Worm (Caenorhabditis elegans): ENCODE results near the gene srbc-31.
A peak's percentile ranks its signal among the peaks of the same experiment; 100 is the strongest.

Gene srbc-31

DNA sequence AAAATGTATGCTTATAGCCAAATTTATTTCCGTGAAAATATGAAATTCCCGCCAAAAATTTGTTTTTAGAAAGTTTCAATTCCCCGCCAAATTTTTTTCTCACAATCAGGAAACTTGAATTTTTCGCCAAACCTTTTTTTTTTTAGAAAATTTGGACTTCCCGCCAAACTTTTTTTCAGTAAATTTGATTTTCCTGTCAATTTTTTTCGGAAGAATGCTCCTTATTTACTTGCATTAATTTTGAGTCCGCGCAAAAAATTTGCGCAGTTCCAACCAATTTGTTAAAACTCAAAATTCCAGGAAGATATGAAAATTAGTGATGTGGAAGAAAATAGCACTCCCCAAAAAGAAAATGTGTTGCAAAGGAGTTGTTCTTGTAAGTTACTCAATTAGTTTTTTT lies 17.5 kb downstream of the srbc-31 start, which contains the start of gene slc-28.2:
slc-28.2 (plus strand) TSS at position 301 of the 400 bp plus-strand sequence.
- no peak for TF ChIP-seq dmd-8 (GFP tag; IDR thresholded peaks at IDR 0.05)

DNA sequence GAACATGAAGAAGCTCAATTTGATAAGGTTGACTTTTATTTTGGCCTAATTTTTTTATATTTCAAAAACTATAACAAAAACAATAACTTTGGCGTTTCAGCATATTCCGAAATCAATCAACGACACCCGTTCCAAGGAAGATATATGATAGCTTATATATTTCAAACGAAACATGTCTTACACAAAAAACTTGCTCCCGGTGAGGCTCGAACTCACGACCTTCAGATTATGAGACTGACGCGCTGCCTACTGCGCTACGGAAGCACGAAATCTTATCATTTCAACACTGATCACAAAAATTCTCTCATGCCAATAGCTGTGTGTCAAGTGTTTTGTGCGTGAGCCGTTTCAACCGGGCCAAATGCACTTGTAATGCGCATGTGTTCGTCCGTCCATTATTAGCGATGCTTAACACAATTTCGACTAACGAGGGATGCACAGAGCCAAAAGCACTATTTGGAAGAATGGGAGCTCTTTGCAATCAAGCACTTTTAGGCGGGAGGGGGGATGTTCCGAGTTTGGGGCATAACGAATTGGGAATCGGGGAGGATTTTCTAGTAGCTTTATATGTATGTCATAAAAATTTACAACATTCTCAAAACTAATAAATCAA lies 22.2 kb downstream of the srbc-31 start:
- peak in 1 of 2 experiments; percentile 35 for TF ChIP-seq daf-16 (GFP tag; optimal IDR thresholded peaks at IDR 0.05)
- no peak for TF ChIP-seq daf-16 (tag; optimal IDR thresholded peaks at IDR 0.05)
- TF ChIP-seq daf-19 (GFP tag; conservative IDR thresholded peaks at IDR 0.05) = 0 out of 2 replicates have a peak, but pooled peaks have one; percentile 28
- no peak for TF ChIP-seq nhr-10 (tag; optimal IDR thresholded peaks at IDR 0.05)
- no peak for TF ChIP-seq lin-1 (GFP tag; IDR thresholded peaks at IDR 0.05)
- TF ChIP-seq lin-29 (GFP tag; IDR thresholded peaks at IDR 0.05) = no peak
- no peak for TF ChIP-seq cey-2 (tag; optimal IDR thresholded peaks at IDR 0.05; ENCODE audit: borderline replicate concordance, insufficient read depth)
- no peak for TF ChIP-seq zag-1 (tag; optimal IDR thresholded peaks at IDR 0.05)
- TF ChIP-seq ceh-44 (GFP tag; IDR thresholded peaks at IDR 0.05) = no peak
- no peak for TF ChIP-seq tra-1 (GFP tag; IDR thresholded peaks at IDR 0.05)
- no peak for TF ChIP-seq D1046.2 (GFP tag; IDR thresholded peaks at IDR 0.05)
- TF ChIP-seq nhr-102 (tag; optimal IDR thresholded peaks at IDR 0.05) = peak; percentile 58
- TF ChIP-seq set-16 (GFP tag; IDR thresholded peaks at IDR 0.05) = no peak
- peak; percentile 51; the same call in 1 of the 2 replicates for TF ChIP-seq vab-7 (GFP tag; IDR thresholded peaks at IDR 0.05)
- TF ChIP-seq arid-1 (GFP tag; conservative IDR thresholded peaks at IDR 0.05) = no peak
- peak in 1 of 2 experiments; percentile 2 for TF ChIP-seq unc-62 (GFP tag; optimal IDR thresholded peaks at IDR 0.05 in 1 of 2)
- TF ChIP-seq unc-62 (tag; optimal IDR thresholded peaks at IDR 0.05) = no peak
- 0 out of 2 replicates have a peak, but pooled peaks have one; percentile 28 for TF ChIP-seq hmg-1.1 (GFP tag; IDR thresholded peaks at IDR 0.05)
- no peak for TF ChIP-seq aha-1 (tag)
- no peak for TF ChIP-seq ceh-32 (tag; optimal IDR thresholded peaks at IDR 0.05; ENCODE audit: poor library complexity)
- TF ChIP-seq snpc-1.2 (GFP tag; IDR thresholded peaks at IDR 0.05) = peak; percentile 38; the same call in 1 of the 2 replicates
- peak; percentile 67 for TF ChIP-seq lim-7 (GFP tag; IDR thresholded peaks at IDR 0.05)
- peak; percentile 41; the same call in 1 of the 2 replicates for TF ChIP-seq pha-4 (GFP tag; IDR thresholded peaks at IDR 0.05)
- TF ChIP-seq pha-4 (tag; optimal IDR thresholded peaks at IDR 0.05) = no peak
- TF ChIP-seq lin-38 (GFP tag; IDR thresholded peaks at IDR 0.05) = no peak; the same call in 1 of the 2 replicates
- TF ChIP-seq ceh-20 (GFP tag; IDR thresholded peaks at IDR 0.05) = no peak

DNA sequence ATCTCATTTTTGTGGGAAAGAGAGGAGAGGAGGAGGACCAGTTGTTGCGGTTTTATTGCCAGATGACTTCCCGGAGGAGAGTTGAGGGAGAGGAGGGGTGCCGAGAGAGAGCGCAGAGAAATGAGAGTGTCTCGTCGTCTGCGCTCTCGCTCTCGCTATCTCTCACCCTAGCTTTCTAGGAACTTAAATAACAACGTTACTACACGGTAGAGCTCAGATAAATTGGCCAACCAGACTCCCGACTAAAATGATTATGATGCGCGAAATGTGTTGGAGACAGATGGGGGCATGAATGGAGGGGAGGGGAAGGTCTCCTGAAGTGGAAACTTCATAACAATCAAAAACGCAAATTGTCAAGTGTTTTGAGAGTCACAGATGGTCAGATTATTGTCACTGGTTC lies 22.8 kb downstream of the srbc-31 start:
- TF ChIP-seq nhr-6 (tag; optimal IDR thresholded peaks at IDR 0.05) = no peak
- TF ChIP-seq nhr-102 (tag; optimal IDR thresholded peaks at IDR 0.05) = no peak
- no peak for TF ChIP-seq fkh-10 (GFP tag; optimal IDR thresholded peaks at IDR 0.05)
- no peak for TF ChIP-seq ZK546.5 (tag; optimal IDR thresholded peaks at IDR 0.05)
- peak in 1 of 2 experiments; percentile 54 for TF ChIP-seq unc-62 (GFP tag; optimal IDR thresholded peaks at IDR 0.05 in 1 of 2)
- no peak for TF ChIP-seq unc-62 (tag; optimal IDR thresholded peaks at IDR 0.05)
- peak; percentile 37; the same call in 1 of the 2 replicates for TF ChIP-seq set-16 (GFP tag; IDR thresholded peaks at IDR 0.05)
- TF ChIP-seq aha-1 (tag) = peak; percentile 71

DNA sequence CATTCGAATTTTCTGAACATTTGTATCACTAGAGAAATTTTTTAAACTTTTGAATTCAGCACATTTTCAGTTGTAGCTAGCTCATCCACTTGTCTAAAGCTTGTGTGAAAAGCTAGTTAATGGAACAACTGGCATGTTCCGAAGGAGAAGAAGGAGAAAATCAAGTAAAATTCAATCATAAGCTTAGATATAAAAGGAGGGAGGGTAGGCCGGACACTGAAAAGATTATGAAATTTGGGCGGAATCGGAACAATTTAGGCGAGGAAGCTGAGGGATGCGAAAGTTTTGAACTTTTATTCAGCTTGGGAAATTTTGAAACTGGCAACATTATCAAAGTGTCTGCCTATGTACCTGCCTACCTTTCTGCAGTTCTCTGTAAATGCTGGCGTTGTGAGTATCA lies 24.9 kb downstream of the srbc-31 start:
- TF ChIP-seq nhr-48 (tag; optimal IDR thresholded peaks at IDR 0.05) (no peak), lsy-2 (tag; optimal IDR thresholded peaks at IDR 0.05) (no peak), lin-39 (tag; optimal IDR thresholded peaks at IDR 0.05) (no peak), mep-1 (tag; optimal IDR thresholded peaks at IDR 0.05) (no peak), ZK337.2 (GFP tag; IDR thresholded peaks at IDR 0.05) (no peak), madf-5 (GFP tag; IDR thresholded peaks at IDR 0.05) (no peak), gei-8 (GFP tag; optimal IDR thresholded peaks at IDR 0.05) (no peak), ztf-7 (tag; optimal IDR thresholded peaks at IDR 0.05) (no peak), ces-1 (GFP tag; optimal IDR thresholded peaks at IDR 0.05) (peak; percentile 58), fkh-10 (GFP tag; optimal IDR thresholded peaks at IDR 0.05) (peak; percentile 7), ceh-32 (tag; optimal IDR thresholded peaks at IDR 0.05; ENCODE audit: poor library complexity) (no peak), cey-2 (tag; optimal IDR thresholded peaks at IDR 0.05; ENCODE audit: borderline replicate concordance, insufficient read depth) (no peak), mdt-29 (GFP tag; IDR thresholded peaks at IDR 0.05) (no peak)

Data from whole organism, L4 larva.